Fruit fly (Drosophila melanogaster): ENCODE results near the gene CG34277.

Gene CG34277

dm6 chr3R:5357935-5358414, 11.4 kb upstream of the CG34277 start, which contains the start of gene Prosbeta7 (continued):
- TF ChIP-seq Nf-YC (tag; optimal IDR thresholded peaks at IDR 0.05), result peak; percentile 65
- TF ChIP-seq HLH4C (GFP tag; IDR thresholded peaks at IDR 0.05; ENCODE audit: partially characterized antibody), result peak; percentile 50
- peak; percentile 69 for TF ChIP-seq Scr (GFP tag; IDR thresholded peaks at IDR 0.05; ENCODE audit: partially characterized antibody)
- peak; percentile 81 for TF ChIP-seq ato (GFP tag; IDR thresholded peaks at IDR 0.05; ENCODE audit: partially characterized antibody)
- TF ChIP-seq NC2α (GFP tag; optimal IDR thresholded peaks at IDR 0.05), result no peak
- TF ChIP-seq caup (GFP tag; optimal IDR thresholded peaks at IDR 0.05; ENCODE audit: severe bottlenecking), result no peak
- peak; percentile 10 for TF ChIP-seq phol (tag; optimal IDR thresholded peaks at IDR 0.05)
- peak; percentile 71; the same call in 1 of the 2 replicates for TF ChIP-seq amos (GFP tag; IDR thresholded peaks at IDR 0.05; ENCODE audit: partially characterized antibody)
- peak; percentile 1 for TF ChIP-seq sug (tag; optimal IDR thresholded peaks at IDR 0.05)

dm6 chr3R:5361681-5362319, 7.5 kb upstream of the CG34277 start:
- TF ChIP-seq CG14710 (tag; optimal IDR thresholded peaks at IDR 0.05) (peak; percentile 47), br (optimal IDR thresholded peaks at IDR 0.05) (no peak), Myb (GFP tag; optimal IDR thresholded peaks at IDR 0.05) (peak; percentile 63), CG2202 (tag; optimal IDR thresholded peaks at IDR 0.05) (peak; percentile 48), fru (optimal IDR thresholded peaks at IDR 0.05) (no peak), Awh (GFP tag; IDR thresholded peaks at IDR 0.05) (peak; percentile 70), CG13296 (GFP tag; optimal IDR thresholded peaks at IDR 0.05) (peak; percentile 71), gfzf (GFP tag; optimal IDR thresholded peaks at IDR 0.05) (no peak), CG2678 (tag; optimal IDR thresholded peaks at IDR 0.05) (peak; percentile 87), CG4328 (GFP tag; optimal IDR thresholded peaks at IDR 0.05) (no peak), CG7839 (tag; optimal IDR thresholded peaks at IDR 0.05) (peak; percentile 87), inv (GFP tag; IDR thresholded peaks at IDR 0.05; ENCODE audit: partially characterized antibody) (no peak), Max (GFP tag; optimal IDR thresholded peaks at IDR 0.05) (peak; percentile 61), Dip3 (GFP tag; optimal IDR thresholded peaks at IDR 0.05) (peak; percentile 85), Bteb2 (GFP tag; optimal IDR thresholded peaks at IDR 0.05) (peak; percentile 83), tna (GFP tag; IDR thresholded peaks at IDR 0.05; ENCODE audit: partially characterized antibody) (no peak), CG9727 (GFP tag; optimal IDR thresholded peaks at IDR 0.05) (peak; percentile 66), Poxn (GFP tag; IDR thresholded peaks at IDR 0.05) (no peak), NK7.1 (GFP tag; optimal IDR thresholded peaks at IDR 0.05) (peak; percentile 61), CG2889 (GFP tag; IDR thresholded peaks at IDR 0.05) (peak; percentile 86), NfI (GFP tag; optimal IDR thresholded peaks at IDR 0.05) (peak; percentile 79), Adf1 (GFP tag; IDR thresholded peaks at IDR 0.05) (peak; percentile 72), sna (GFP tag; IDR thresholded peaks at IDR 0.05; ENCODE audit: partially characterized antibody) (no peak), dpn (GFP tag; optimal IDR thresholded peaks at IDR 0.05) (peak; percentile 85 to 91), CG8765 (GFP tag; IDR thresholded peaks at IDR 0.05) (peak; percentile 64; the same call in 1 of the 2 replicates), CG4707 (GFP tag; optimal IDR thresholded peaks at IDR 0.05) (peak; percentile 40), CG2129 (GFP tag; IDR thresholded peaks at IDR 0.05; ENCODE audit: partially characterized antibody) (no peak), slp2 (GFP tag; optimal IDR thresholded peaks at IDR 0.05) (peak; percentile 52), cwo (GFP tag; optimal IDR thresholded peaks at IDR 0.05) (peak; percentile 82), nom (GFP tag; optimal IDR thresholded peaks at IDR 0.05) (peak; percentile 54), CG30403 (GFP tag; optimal IDR thresholded peaks at IDR 0.05) (peak; percentile 81), dmrt11E (tag; optimal IDR thresholded peaks at IDR 0.05) (peak; percentile 55), CG13775 (GFP tag; optimal IDR thresholded peaks at IDR 0.05) (peak; percentile 63), az2 (GFP tag; optimal IDR thresholded peaks at IDR 0.05) (peak; percentile 80), CG9609 (GFP tag; optimal IDR thresholded peaks at IDR 0.05) (peak; percentile 70), pzg (GFP tag; optimal IDR thresholded peaks at IDR 0.05) (no peak), D (optimal IDR thresholded peaks at IDR 0.05) (no peak), D (GFP tag; optimal IDR thresholded peaks at IDR 0.05) (peak; percentile 49), CG3407 (GFP tag; optimal IDR thresholded peaks at IDR 0.05) (peak; percentile 58)
